Fruit fly (Drosophila melanogaster) whole organism, pupa: ENCODE data around the gene CG14298.

Experiments
- CG4496 ChIP-seq: fragments of 200-800 bp; sonication (Bioruptor generic); IDR thresholded peaks from 3 replicates; pipeline ENCODE4 v1.3.6; 2022; ENCODE audit warnings: missing biosample characterization, missing genetic modification characterization
- CG9948 ChIP-seq: fragments of 200-800 bp; sonication (Bioruptor generic); optimal IDR thresholded peaks from 2 replicates; lab custom pipeline; 2018; ENCODE audit warnings: missing biosample characterization, mild to moderate bottlenecking, missing genetic modification characterization, moderate library complexity
- D1 ChIP-seq: fragments of 200-800 bp; sonication (Bioruptor generic); optimal IDR thresholded peaks from 2 replicates; lab custom pipeline; 2018; ENCODE audit warnings: missing biosample characterization, mild to moderate bottlenecking, missing genetic modification characterization, moderate library complexity
- Pif1B ChIP-seq: fragments of 200-800 bp; sonication (Bioruptor generic); optimal IDR thresholded peaks from 3 replicates; lab custom pipeline; 2016; ENCODE audit warnings: missing biosample characterization, missing genetic modification characterization
- fd96Ca ChIP-seq: fragments of 200-800 bp; sonication (Bioruptor generic); IDR thresholded peaks from 3 replicates; pipeline ENCODE4 v1.3.6; 2022; ENCODE audit warnings: missing biosample characterization, missing genetic modification characterization
- rn ChIP-seq: fragments of 200-800 bp; sonication (Bioruptor generic); IDR thresholded peaks from 2 replicates; pipeline ENCODE4 v1.3.6; 2022; ENCODE audit warnings: missing biosample characterization, missing genetic modification characterization

- TF ChIP-seq CG4496 (GFP tag; lab: Robert Waterston, UW): no peak
- TF ChIP-seq CG9948 (tag; lab: Kevin White, UChicago): no peak
- TF ChIP-seq Pif1B (GFP tag; lab: Kevin White, UChicago): no peak
- TF ChIP-seq D1 (tag; lab: Kevin White, UChicago): no peak
- TF ChIP-seq fd96Ca (GFP tag; lab: Robert Waterston, UW): no peak
- TF ChIP-seq rn (GFP tag; lab: Robert Waterston, UW): no peak
These were observed 35.6 kb downstream of the CG14298 start for dm6 chr3R:18910923-18911322.
